Fruit fly (Drosophila melanogaster) whole organism, wandering third instar larva: ENCODE data around the gene CG9312.

Experiments
- CrebA ChIP-seq: fragments of 200-800 bp; sonication (Bioruptor generic); optimal IDR thresholded peaks from 2 replicates; lab custom pipeline; 2016; ENCODE audit warnings: missing biosample characterization, mild to moderate bottlenecking, missing genetic modification characterization, borderline replicate concordance
- Dfd ChIP-seq: fragments of >200 bp; optimal IDR thresholded peaks from 2 replicates; lab custom pipeline; 2017; ENCODE audit warnings: missing biosample characterization, missing genetic modification characterization
- Dif ChIP-seq: fragments of 200-275, 200-300 bp; sonication (Bioruptor generic); optimal IDR thresholded peaks from 2 replicates; lab custom pipeline; 2018; ENCODE audit warnings: missing biosample characterization, missing genetic modification characterization; ENCODE audit not compliant: partially characterized antibody
- Hr78 ChIP-seq: fragments of >200 bp; optimal IDR thresholded peaks from 2 replicates; lab custom pipeline; 2017; ENCODE audit warnings: missing biosample characterization, missing genetic modification characterization
- Jra ChIP-seq: sonication (Bioruptor generic); optimal IDR thresholded peaks from 2 replicates; lab custom pipeline; 2016; ENCODE audit warnings: missing biosample characterization, missing genetic modification characterization
- Sp1 ChIP-seq: fragments of 200-800 bp; sonication (Bioruptor generic); optimal IDR thresholded peaks from 3 replicates; lab custom pipeline; 2019; ENCODE audit warnings: missing biosample characterization, mild to moderate bottlenecking, missing genetic modification characterization, moderate library complexity
- fru ChIP-seq: fragments of 200-800 bp; sonication (Bioruptor generic); optimal IDR thresholded peaks from 3 replicates; lab custom pipeline; 2016; ENCODE audit warnings: missing biosample characterization, mild to moderate bottlenecking, missing genetic modification characterization
- lola ChIP-seq: fragments of >200 bp; optimal IDR thresholded peaks from 2 replicates; lab custom pipeline; 2017; ENCODE audit warnings: missing biosample characterization, missing genetic modification characterization
- pan ChIP-seq: fragments of >200 bp; optimal IDR thresholded peaks from 2 replicates; lab custom pipeline; 2017
- psq ChIP-seq: fragments of 200-800 bp; sonication (Bioruptor generic); optimal IDR thresholded peaks from 3 replicates; lab custom pipeline; 2017; ENCODE audit warnings: missing biosample characterization, mild to moderate bottlenecking, missing genetic modification characterization, moderate library complexity
- rgr ChIP-seq: fragments of 200-800 bp; sonication (Bioruptor generic); optimal IDR thresholded peaks from 3 replicates; lab custom pipeline; 2016; ENCODE audit warnings: missing biosample characterization, mild to moderate bottlenecking, missing genetic modification characterization
- sv ChIP-seq: fragments of 200-800 bp; sonication (Bioruptor generic); optimal IDR thresholded peaks from 3 replicates; lab custom pipeline; 2016; ENCODE audit warnings: missing biosample characterization, missing genetic modification characterization
- usp ChIP-seq: fragments of >200 bp; optimal IDR thresholded peaks from 2 replicates; lab custom pipeline; 2017; ENCODE audit warnings: missing biosample characterization, missing genetic modification characterization
- woc ChIP-seq: sonication (Bioruptor generic); optimal IDR thresholded peaks from 2 replicates; lab custom pipeline; 2016; ENCODE audit warnings: missing biosample characterization, mild to moderate bottlenecking, missing genetic modification characterization

- TF ChIP-seq rgr (GFP tag; lab: Kevin White, UChicago), result no peak
- no peak for TF ChIP-seq usp (GFP tag; lab: Kevin White, UChicago)
- TF ChIP-seq Hr78 (GFP tag; lab: Kevin White, UChicago), result no peak
- TF ChIP-seq fru (GFP tag; lab: Kevin White, UChicago), result no peak
- no peak for TF ChIP-seq psq (GFP tag; lab: Kevin White, UChicago)
- peak; percentile 36 for TF ChIP-seq Dif
- TF ChIP-seq Sp1 (GFP tag; lab: Kevin White, UChicago), result no peak
- no peak for TF ChIP-seq Dfd
- no peak for TF ChIP-seq sv (GFP tag; lab: Kevin White, UChicago)
- no peak for TF ChIP-seq Jra (GFP tag; lab: Kevin White, UChicago)
- TF ChIP-seq pan (lab: Kevin White, UChicago), result no peak
- no peak for TF ChIP-seq CrebA (GFP tag; lab: Kevin White, UChicago)
- TF ChIP-seq lola (GFP tag; lab: Kevin White, UChicago), result no peak
- no peak for TF ChIP-seq woc
Measured at dm6 chr3R:13789617-13790277, 24.2 kb downstream of the CG9312 start.
